Fruit fly (Drosophila melanogaster) whole organism, prepupa: ENCODE data around the gene CG10445.

ENCODE experiments used
- Blimp-1 ChIP-seq: fragments of 200-800 bp; sonication (Bioruptor generic); optimal IDR thresholded peaks from 3 replicates; lab custom pipeline; 2017; ENCODE audit warnings: missing biosample characterization, missing genetic modification characterization, mild to moderate bottlenecking, moderate library complexity, missing genetic modification reagents
- CG11762 ChIP-seq: fragments of 200-800 bp; sonication (Bioruptor generic); optimal IDR thresholded peaks from 3 replicates; lab custom pipeline; 2016; ENCODE audit warnings: missing biosample characterization, missing genetic modification characterization; ENCODE audit not compliant: insufficient read depth
- CG6808 ChIP-seq: fragments of 200-800 bp; sonication (Bioruptor generic); optimal IDR thresholded peaks from 3 replicates; lab custom pipeline; 2017; ENCODE audit warnings: missing biosample characterization, missing genetic modification characterization, mild to moderate bottlenecking, moderate library complexity, missing genetic modification reagents
- OdsH ChIP-seq: fragments of 200-800 bp; sonication (Bioruptor generic); optimal IDR thresholded peaks from 3 replicates; lab custom pipeline; 2016; ENCODE audit warnings: missing biosample characterization, missing genetic modification characterization
- Sox102F ChIP-seq: fragments of 200-800 bp; sonication (Bioruptor generic); optimal IDR thresholded peaks from 2 replicates; lab custom pipeline; 2016; ENCODE audit warnings: missing biosample characterization, mild to moderate bottlenecking, missing genetic modification characterization
- Sox15 ChIP-seq: fragments of 200-800 bp; sonication (Bioruptor generic); optimal IDR thresholded peaks from 3 replicates; lab custom pipeline; 2016; ENCODE audit warnings: missing biosample characterization, missing genetic modification characterization
- cyc ChIP-seq: fragments of 200-800 bp; sonication (Bioruptor generic); optimal IDR thresholded peaks from 3 replicates; lab custom pipeline; 2016; ENCODE audit warnings: missing biosample characterization, missing genetic modification characterization
- fkh ChIP-seq: fragments of 200-800 bp; sonication (Bioruptor generic); optimal IDR thresholded peaks from 3 replicates; lab custom pipeline; 2017; ENCODE audit warnings: missing biosample characterization, mild to moderate bottlenecking, missing genetic modification characterization, moderate library complexity

DNA sequence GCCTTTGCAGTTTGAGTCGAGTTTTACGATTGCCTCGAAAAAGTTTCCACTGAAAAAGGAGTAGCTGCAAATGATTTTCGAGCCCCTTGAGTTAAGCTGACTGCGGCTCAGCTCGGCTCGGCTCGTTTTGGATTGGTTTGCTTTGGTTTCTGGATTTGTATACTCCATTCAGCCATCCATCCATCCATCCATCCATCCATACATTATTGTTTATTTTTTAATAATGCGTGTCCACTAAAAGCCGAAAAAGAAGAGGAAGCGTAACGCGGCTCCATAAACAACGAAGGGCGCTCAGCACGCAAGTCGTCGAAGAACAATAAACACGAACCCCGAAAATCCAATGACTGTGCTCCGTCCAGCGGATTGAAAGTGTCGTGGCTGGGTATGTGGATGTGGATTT lies 6.3 kb upstream of the CG10445 start:
- TF ChIP-seq OdsH (no peak), Blimp-1 (GFP tag; lab: Kevin White, UChicago) (no peak), Sox15 (GFP tag; lab: Kevin White, UChicago) (no peak), fkh (no peak), cyc (GFP tag; lab: Kevin White, UChicago) (no peak), Sox102F (no peak), CG6808 (GFP tag; lab: Kevin White, UChicago) (no peak), CG11762 (GFP tag; lab: Kevin White, UChicago) (no peak)
